Fruit fly (Drosophila melanogaster) whole organism, embryonic: ENCODE results near the gene CG7432.
A peak's percentile ranks its signal among the peaks of the same experiment; 100 is the strongest.

Experiments
- B-H2 ChIP-seq: fragments of 200-800 bp; sonication (Bioruptor generic); optimal IDR thresholded peaks from 2 replicates; lab custom pipeline; 2018; ENCODE audit warnings: missing biosample characterization, mild to moderate bottlenecking, missing genetic modification characterization
- C15 ChIP-seq: fragments of 200-800 bp; sonication (Bioruptor generic); IDR thresholded peaks from 3 replicates; pipeline ENCODE4 v1.3.6; 2022; ENCODE audit warnings: missing biosample characterization, missing genetic modification characterization
- CG10147 ChIP-seq: fragments of 200-800 bp; sonication (Bioruptor generic); optimal IDR thresholded peaks from 2 replicates; lab custom pipeline; 2019; ENCODE audit warnings: missing biosample characterization, mild to moderate bottlenecking, missing genetic modification characterization, moderate library complexity
- CG10274 ChIP-seq: fragments of 200-800 bp; sonication (Bioruptor generic); optimal IDR thresholded peaks from 3 replicates; lab custom pipeline; 2017; ENCODE audit warnings: missing biosample characterization, mild to moderate bottlenecking, missing genetic modification characterization
- CG11695 ChIP-seq: fragments of 200-800 bp; sonication (Bioruptor generic); IDR thresholded peaks from 3 replicates; pipeline ENCODE4 v1.3.6; 2022; ENCODE audit warnings: missing biosample characterization, missing genetic modification characterization
- CG11696 ChIP-seq: fragments of 200-800 bp; sonication (Bioruptor generic); IDR thresholded peaks from 2 replicates; pipeline ENCODE4 v1.3.6; 2022; ENCODE audit warnings: missing biosample characterization, missing genetic modification characterization
- CG11723 ChIP-seq: fragments of 200-800 bp; sonication (Bioruptor generic); optimal IDR thresholded peaks from 2 replicates; lab custom pipeline; 2017; ENCODE audit warnings: missing biosample characterization, mild to moderate bottlenecking, missing genetic modification characterization
- CG13424 ChIP-seq: fragments of 200-800 bp; sonication (Bioruptor generic); optimal IDR thresholded peaks from 2 replicates; lab custom pipeline; 2019; ENCODE audit warnings: missing biosample characterization, mild to moderate bottlenecking, missing genetic modification characterization, moderate library complexity
- CG13624 ChIP-seq: fragments of 200-800 bp; sonication (Bioruptor generic); optimal IDR thresholded peaks from 2 replicates; lab custom pipeline; 2016; ENCODE audit warnings: missing biosample characterization, missing genetic modification characterization
- CG14965 ChIP-seq: fragments of 200-800 bp; sonication (Bioruptor generic); optimal IDR thresholded peaks from 2 replicates; lab custom pipeline; 2016; ENCODE audit warnings: missing biosample characterization, missing genetic modification characterization, borderline replicate concordance
- CG15514 ChIP-seq: fragments of 200-800 bp; sonication (Bioruptor generic); optimal IDR thresholded peaks from 3 replicates; lab custom pipeline; 2017; ENCODE audit warnings: missing biosample characterization, missing genetic modification characterization, mild to moderate bottlenecking, moderate library complexity, missing genetic modification reagents
- CG17385 ChIP-seq: fragments of 200-800 bp; sonication (Bioruptor generic); optimal IDR thresholded peaks from 3 replicates; lab custom pipeline; 2018; ENCODE audit warnings: missing biosample characterization, mild to moderate bottlenecking, missing genetic modification characterization
- CG18011 ChIP-seq: fragments of 200-800 bp; sonication (Bioruptor generic); optimal IDR thresholded peaks from 2 replicates; lab custom pipeline; 2017; ENCODE audit warnings: missing biosample characterization, missing genetic modification characterization, mild to moderate bottlenecking, moderate library complexity, missing genotype
- CG1832 ChIP-seq: fragments of 200-800 bp; sonication (Bioruptor generic); optimal IDR thresholded peaks from 2 replicates; lab custom pipeline; 2017; ENCODE audit warnings: missing biosample characterization, mild to moderate bottlenecking, missing genetic modification characterization, inconsistent platforms
- CG18619 ChIP-seq: fragments of 200-800 bp; sonication (Bioruptor generic); optimal IDR thresholded peaks from 3 replicates; lab custom pipeline; 2017; ENCODE audit warnings: missing biosample characterization, mild to moderate bottlenecking, missing genetic modification characterization
- CG2116 ChIP-seq: fragments of 200-800 bp; sonication (Bioruptor generic); optimal IDR thresholded peaks from 3 replicates; lab custom pipeline; 2018; ENCODE audit warnings: missing biosample characterization, mild to moderate bottlenecking, missing genetic modification characterization
- CG2678 ChIP-seq: fragments of 200-800 bp; sonication (Bioruptor generic); optimal IDR thresholded peaks from 3 replicates; lab custom pipeline; 2019; ENCODE audit warnings: missing biosample characterization, mild to moderate bottlenecking, missing genetic modification characterization, moderate library complexity
- CG31365 ChIP-seq: fragments of 200-800 bp; sonication (Bioruptor generic); optimal IDR thresholded peaks from 2 replicates; lab custom pipeline; 2018; ENCODE audit warnings: missing biosample characterization, mild to moderate bottlenecking, missing genetic modification characterization
- CG32772 ChIP-seq: fragments of 200-800 bp; sonication (Bioruptor generic); IDR thresholded peaks from 2 replicates; pipeline ENCODE4 v1.3.6; 2022; ENCODE audit warnings: missing biosample characterization, missing genetic modification characterization
- CG3726 ChIP-seq: fragments of 200-800 bp; sonication (Bioruptor generic); IDR thresholded peaks from 3 replicates; pipeline ENCODE4, ENCODE4 v1.3.6; 2022; ENCODE audit warnings: missing biosample characterization, missing genetic modification characterization
- CG4730 ChIP-seq: fragments of 200-800 bp; sonication (Bioruptor generic); IDR thresholded peaks from 2 replicates; pipeline ENCODE4 v1.3.6; 2022; ENCODE audit warnings: missing biosample characterization, missing genetic modification characterization
- CG5180 ChIP-seq: fragments of 200-800 bp; sonication (Bioruptor generic); optimal IDR thresholded peaks from 3 replicates; lab custom pipeline; 2017; ENCODE audit warnings: missing biosample characterization, missing genetic modification characterization, mild to moderate bottlenecking, moderate library complexity, missing genetic modification reagents
- CG5953 ChIP-seq: fragments of 200-800 bp; sonication (Bioruptor generic); IDR thresholded peaks from 2 replicates; pipeline ENCODE4 v1.3.6; 2022; ENCODE audit warnings: missing biosample characterization, missing genetic modification characterization
- CG7271 ChIP-seq: fragments of 200-800 bp; sonication (Bioruptor generic); optimal IDR thresholded peaks from 2 replicates; lab custom pipeline; 2018; ENCODE audit warnings: missing biosample characterization, mild to moderate bottlenecking, missing genetic modification characterization, moderate library complexity
- CG9876 ChIP-seq: fragments of 200-800 bp; sonication (Bioruptor generic); optimal IDR thresholded peaks from 2 replicates; lab custom pipeline; 2016; ENCODE audit warnings: missing biosample characterization, missing genetic modification characterization
- CG9932 ChIP-seq: fragments of 200-800 bp; sonication (Bioruptor generic); IDR thresholded peaks from 2 replicates; pipeline ENCODE4 v1.3.6; 2022; ENCODE audit warnings: missing biosample characterization, missing genetic modification characterization
- D19A ChIP-seq: fragments of 200-800 bp; optimal IDR thresholded peaks from 3 replicates; lab custom pipeline; 2019; ENCODE audit warnings: missing biosample characterization, mild to moderate bottlenecking, missing genetic modification characterization, moderate library complexity
- Dip3 ChIP-seq: fragments of 200-800 bp; sonication (Bioruptor generic); optimal IDR thresholded peaks from 3 replicates; lab custom pipeline; 2016; ENCODE audit warnings: missing biosample characterization, missing genetic modification characterization
- ERR ChIP-seq: fragments of 200-800 bp; sonication (Bioruptor generic); optimal IDR thresholded peaks from 2 replicates; lab custom pipeline; 2016; ENCODE audit warnings: missing biosample characterization, missing genetic modification characterization
- Fer2 ChIP-seq: fragments of 200-800 bp; sonication (Bioruptor generic); optimal IDR thresholded peaks from 2 replicates; lab custom pipeline; 2018; ENCODE audit warnings: missing biosample characterization, mild to moderate bottlenecking, missing genetic modification characterization, moderate library complexity
- Hey ChIP-seq: fragments of 200-800 bp; sonication (Bioruptor generic); optimal IDR thresholded peaks from 3 replicates; lab custom pipeline; 2018; ENCODE audit warnings: missing biosample characterization, mild to moderate bottlenecking, missing genetic modification characterization
- Max ChIP-seq: fragments of 200-800 bp; sonication (Bioruptor generic); optimal IDR thresholded peaks from 2 replicates; lab custom pipeline; 2016; ENCODE audit warnings: missing biosample characterization, mild to moderate bottlenecking, missing genetic modification characterization
- Mes4 ChIP-seq: fragments of 200-800 bp; sonication (Bioruptor generic); optimal IDR thresholded peaks from 2 replicates; lab custom pipeline; 2016; ENCODE audit warnings: missing biosample characterization, missing genetic modification characterization
- TFAM ChIP-seq: fragments of 200-800 bp; sonication (Bioruptor generic); optimal IDR thresholded peaks from 2 replicates; lab custom pipeline; 2017; ENCODE audit warnings: missing biosample characterization, missing genetic modification characterization, inconsistent platforms
- corto ChIP-seq: fragments of 200-800 bp; sonication (Bioruptor generic); optimal IDR thresholded peaks from 2 replicates; lab custom pipeline; 2016; ENCODE audit warnings: missing biosample characterization, mild to moderate bottlenecking, missing genetic modification characterization, moderate library complexity
- da ChIP-seq: fragments of 200-800 bp; sonication (Bioruptor generic); optimal IDR thresholded peaks from 2 replicates; lab custom pipeline; 2016; ENCODE audit warnings: missing biosample characterization, missing genetic modification characterization
- gro ChIP-seq: fragments of 200-800 bp; sonication (Bioruptor generic); optimal IDR thresholded peaks from 2 replicates; lab custom pipeline; 2016; ENCODE audit warnings: missing biosample characterization, missing genetic modification characterization
- inv ChIP-seq: fragments of 200-800 bp; sonication (Bioruptor generic); IDR thresholded peaks from 2 replicates; pipeline ENCODE4 v1.3.6; 2022; ENCODE audit warnings: missing biosample characterization, missing genetic modification characterization; ENCODE audit not compliant: partially characterized antibody
- lola ChIP-seq, 3 experiments: fragments of >200 bp in 2 of 3; fragments of 200-800 bp in 1 of 3; sonication (Bioruptor generic) in 1 of 3; optimal IDR thresholded peaks; 2 replicates each; lab custom pipeline; 2017 to 2019; ENCODE audit warnings: missing biosample characterization in 3 of 3, missing genetic modification characterization in 3 of 3, mild to moderate bottlenecking in 1 of 3, moderate library complexity in 1 of 3
- lov ChIP-seq, 2 experiments: fragments of 200-800 bp in 1 of 2; fragments of >200 bp in 1 of 2; sonication (Bioruptor generic) in 1 of 2; IDR thresholded peaks in 1 of 2; optimal IDR thresholded peaks in 1 of 2; 2 replicates in 1 of 2; 3 replicates in 1 of 2; pipeline versions ENCODE4 v1.3.6 to Lab custom; 2017 to 2022; ENCODE audit warnings: missing biosample characterization in 1 of 2, missing genetic modification characterization in 1 of 2
- mam ChIP-seq: fragments of 200-800 bp; sonication (Bioruptor generic); optimal IDR thresholded peaks from 3 replicates; lab custom pipeline; 2016; ENCODE audit warnings: missing biosample characterization, missing genetic modification characterization
- onecut ChIP-seq: fragments of 200-800 bp; sonication (Bioruptor generic); IDR thresholded peaks from 2 replicates; pipeline ENCODE4 v1.3.6; 2022; ENCODE audit warnings: missing biosample characterization, missing genetic modification characterization
- pros ChIP-seq: fragments of 200-800 bp; sonication (Bioruptor generic); optimal IDR thresholded peaks from 3 replicates; lab custom pipeline; 2019; ENCODE audit warnings: missing biosample characterization, mild to moderate bottlenecking, missing genetic modification characterization, moderate library complexity
- ranshi ChIP-seq: fragments of 200-800 bp; sonication (Bioruptor generic); IDR thresholded peaks from 2 replicates; pipeline ENCODE4 v1.3.6; 2022; ENCODE audit warnings: missing biosample characterization, missing genetic modification characterization
- repo ChIP-seq: fragments of 200-800 bp; sonication (Bioruptor generic); optimal IDR thresholded peaks from 2 replicates; lab custom pipeline; 2016; ENCODE audit warnings: missing biosample characterization, missing genetic modification characterization
- ro ChIP-seq: fragments of 200-800 bp; sonication (Bioruptor generic); IDR thresholded peaks from 2 replicates; pipeline ENCODE4 v1.3.6; 2022; ENCODE audit warnings: missing biosample characterization, missing genetic modification characterization
- sd ChIP-seq: fragments of 200-800 bp; sonication (Bioruptor generic); optimal IDR thresholded peaks from 3 replicates; lab custom pipeline; 2018; ENCODE audit warnings: missing biosample characterization, mild to moderate bottlenecking, missing genetic modification characterization, moderate library complexity
- tgo ChIP-seq: fragments of 200-800 bp; sonication (Bioruptor generic); IDR thresholded peaks from 3 replicates; pipeline ENCODE4 v1.3.6; 2022; ENCODE audit warnings: missing biosample characterization, missing genetic modification characterization
- wek ChIP-seq: fragments of 200-800 bp; sonication (Bioruptor generic); optimal IDR thresholded peaks from 3 replicates; lab custom pipeline; 2018; ENCODE audit warnings: missing biosample characterization, mild to moderate bottlenecking, missing genetic modification characterization, moderate library complexity
- zf30C ChIP-seq: fragments of 200-800 bp; sonication (Bioruptor generic); optimal IDR thresholded peaks from 3 replicates; lab custom pipeline; 2018; ENCODE audit warnings: missing biosample characterization, mild to moderate bottlenecking, missing genetic modification characterization
- zfh1 ChIP-seq: fragments of 200-800 bp; sonication (Bioruptor generic); IDR thresholded peaks from 3 replicates; pipeline ENCODE4 v1.3.6; 2022; ENCODE audit warnings: missing biosample characterization, missing genetic modification characterization

CG7432 gene

dm6 chr3R:19642893-19643270, 21.9 kb upstream of the CG7432 start (continued):
- no peak for TF ChIP-seq ro
- TF ChIP-seq wek = no peak
- peak; percentile 53 for TF ChIP-seq inv (GFP tag; lab: Robert Waterston, UW)
- TF ChIP-seq C15 = no peak
- no peak for TF ChIP-seq CG10274 (GFP tag; lab: Kevin White, UChicago)
- no peak for TF ChIP-seq Mes4
- peak; percentile 35 for TF ChIP-seq CG13624 (GFP tag; lab: Kevin White, UChicago)
- TF ChIP-seq CG5180 (GFP tag; lab: Kevin White, UChicago) = no peak
- TF ChIP-seq Hey (tag; lab: Kevin White, UChicago) = no peak
- TF ChIP-seq CG11696 (GFP tag; lab: Robert Waterston, UW) = no peak
- TF ChIP-seq CG10147 (GFP tag; lab: Kevin White, UChicago) = no peak
- no peak for TF ChIP-seq CG18619
- no peak for TF ChIP-seq CG17385
- TF ChIP-seq CG31365 (tag; lab: Kevin White, UChicago) = no peak
- no peak for TF ChIP-seq mam (GFP tag; lab: Kevin White, UChicago)
- no peak for TF ChIP-seq pros
- no peak for TF ChIP-seq CG4730
- no peak for TF ChIP-seq CG32772 (GFP tag; lab: Robert Waterston, UW)
- TF ChIP-seq D19A (tag; lab: Kevin White, UChicago) = no peak
- peak; percentile 42; the same call in 1 of the 3 replicates for TF ChIP-seq zfh1 (GFP tag; lab: Robert Waterston, UW)
- no peak for TF ChIP-seq CG3726 (GFP tag; lab: Robert Waterston, UW)
- peak; percentile 43 for TF ChIP-seq CG9932 (GFP tag; lab: Robert Waterston, UW)
- no peak for TF ChIP-seq CG13424 (tag; lab: Kevin White, UChicago)
- TF ChIP-seq CG14965 (GFP tag; lab: Kevin White, UChicago) = no peak
- TF ChIP-seq CG7271 = no peak
- TF ChIP-seq da (GFP tag; lab: Kevin White, UChicago) = no peak
- TF ChIP-seq Fer2 (tag; lab: Kevin White, UChicago) = no peak
- TF ChIP-seq lola (GFP tag; optimal IDR thresholded peaks at IDR 0.05; lab: Kevin White, UChicago) = no peak
- no peak for TF ChIP-seq TFAM
- TF ChIP-seq ranshi (GFP tag; lab: Robert Waterston, UW) = no peak
- no peak for TF ChIP-seq CG5953 (GFP tag; lab: Robert Waterston, UW)
- no peak for TF ChIP-seq lov (optimal IDR thresholded peaks at IDR 0.05; lab: Kevin White, UChicago)
- no peak for TF ChIP-seq lov (GFP tag; IDR thresholded peaks at IDR 0.05; lab: Robert Waterston, UW)
- TF ChIP-seq Dip3 (GFP tag; lab: Kevin White, UChicago) = no peak
- TF ChIP-seq CG15514 (GFP tag; lab: Kevin White, UChicago) = no peak
- no peak for TF ChIP-seq Max (GFP tag; lab: Kevin White, UChicago)
- TF ChIP-seq CG11695 = no peak
- no peak for TF ChIP-seq ERR (GFP tag; lab: Kevin White, UChicago)
- TF ChIP-seq corto (GFP tag; lab: Kevin White, UChicago) = no peak
- TF ChIP-seq CG11723 (GFP tag; lab: Kevin White, UChicago) = peak; percentile 14
- peak; percentile 84 for TF ChIP-seq CG18011
- peak; percentile 47 for TF ChIP-seq CG2116
- TF ChIP-seq zf30C (GFP tag; lab: Kevin White, UChicago) = no peak
- no peak for TF ChIP-seq CG1832
- TF ChIP-seq CG2678 (tag; lab: Kevin White, UChicago) = no peak
- TF ChIP-seq gro (GFP tag; lab: Kevin White, UChicago) = peak; percentile 19
- TF ChIP-seq CG9876 (GFP tag; lab: Kevin White, UChicago) = no peak
- no peak for TF ChIP-seq tgo
- TF ChIP-seq repo = no peak
- TF ChIP-seq onecut (GFP tag; lab: Robert Waterston, UW) = no peak
- TF ChIP-seq B-H2 (GFP tag; lab: Kevin White, UChicago) = peak; percentile 8
- no peak for TF ChIP-seq sd (tag; lab: Kevin White, UChicago)
